Worm (Caenorhabditis elegans) whole organism, midembryonic: ENCODE results near the gene pid-5.

Experiments
- flt-1 ChIP-seq: fragments of 200-800 bp; sonication (Bioruptor generic); IDR thresholded peaks from 2 replicates; pipeline ENCODE4 v1.3.6; 2022; ENCODE audit warnings: missing genetic modification characterization, missing compliant biosample characterization
- klf-2 ChIP-seq: fragments of 200-800 bp; sonication (Bioruptor generic); conservative IDR thresholded peaks from 2 replicates; pipeline ENCODE4 v1.3.6; 2022; ENCODE audit warnings: missing genetic modification reagents, missing genetic modification characterization, missing compliant biosample characterization
- ref-1 ChIP-seq: fragments of 200-800 bp; sonication (Bioruptor generic); conservative IDR thresholded peaks from 2 replicates; pipeline ENCODE4 v1.3.6; 2022; ENCODE audit warnings: missing genetic modification reagents, missing genetic modification characterization, missing compliant biosample characterization
- tab-1 ChIP-seq: fragments of 200-800 bp; sonication (Bioruptor generic); IDR thresholded peaks from 2 replicates; pipeline ENCODE4 v1.3.6; 2022; ENCODE audit warnings: missing genetic modification characterization, missing compliant biosample characterization
- ztf-23 ChIP-seq: fragments of 200-800 bp; sonication (Bioruptor generic); IDR thresholded peaks from 2 replicates; pipeline ENCODE4 v1.3.6; 2022; ENCODE audit warnings: missing genetic modification reagents, missing genetic modification characterization, missing compliant biosample characterization
- ztf-29 ChIP-seq: fragments of 200-800 bp; sonication (Bioruptor generic); IDR thresholded peaks from 2 replicates; pipeline ENCODE4 v1.3.6; 2022; ENCODE audit warnings: missing genetic modification reagents, missing genetic modification characterization, missing compliant biosample characterization

DNA sequence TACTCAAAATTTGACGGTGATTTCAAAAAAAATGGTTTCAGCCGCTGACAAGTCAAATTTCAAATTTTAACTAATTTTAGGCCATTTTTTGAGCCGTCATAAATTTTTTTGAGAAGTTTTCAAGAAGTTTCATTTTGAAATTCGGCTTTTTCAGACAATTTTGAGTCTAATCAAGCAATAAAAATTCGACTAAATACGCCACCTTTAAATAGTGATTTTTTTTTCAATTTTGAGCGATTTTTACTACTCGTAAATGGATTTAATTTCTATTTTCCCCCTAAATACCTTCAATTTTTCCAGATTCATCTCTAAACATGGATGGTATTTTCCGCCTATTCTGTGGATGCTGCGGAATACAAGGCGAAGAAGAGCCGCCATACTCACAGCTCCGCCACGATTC is 31.5 kb upstream of the pid-5 start, which contains the start of gene Y45G5AL.1:
- TF ChIP-seq ztf-23 (GFP tag; lab: Robert Waterston, UW) (no peak), flt-1 (no peak), ztf-29 (GFP tag; lab: Robert Waterston, UW) (no peak), klf-2 (GFP tag; lab: Robert Waterston, UW) (no peak), tab-1 (GFP tag; lab: Robert Waterston, UW) (no peak), ref-1 (GFP tag; lab: Robert Waterston, UW) (no peak)
